Worm (Caenorhabditis elegans) whole organism, L1 larva: ENCODE data around the gene eif-2A.

Experiments
- C16A3.4 ChIP-seq: fragments of 150-350 bp; optimal IDR thresholded peaks from 2 replicates; lab custom pipeline; 2014; ENCODE audit warnings: missing biosample characterization, missing genetic modification characterization
- lin-39 ChIP-seq: fragments of 150-350 bp; optimal IDR thresholded peaks from 2 replicates; lab custom pipeline; 2014; ENCODE audit warnings: missing biosample characterization, missing genetic modification reagents, missing genetic modification characterization
- ztf-11 ChIP-seq, 2 experiments: sonication (generic microtip); optimal IDR thresholded peaks; 2 replicates each; lab custom pipeline; 2016 to 2017; ENCODE audit warnings: missing genetic modification characterization in 2 of 2, missing biosample characterization in 1 of 2, missing compliant biosample characterization in 1 of 2
- ztf-4 ChIP-seq: fragments of 150-350 bp; optimal IDR thresholded peaks from 2 replicates; lab custom pipeline; 2014; ENCODE audit warnings: missing biosample characterization, missing genetic modification characterization

- TF ChIP-seq lin-39 (tag; lab: Kevin White, UChicago), result no peak
- no peak for TF ChIP-seq ztf-11 (tag; optimal IDR thresholded peaks at IDR 0.05; lab: Kevin White, UChicago)
- no peak for TF ChIP-seq ztf-4 (tag; lab: Kevin White, UChicago)
- TF ChIP-seq C16A3.4, result no peak
Observed at ce11 chrII:10373016-10373415, 43.6 kb upstream of the eif-2A start.
